Worm (Caenorhabditis elegans): ENCODE results near the gene pam-1.

Gene pam-1

ce11 chrIV:7520841-7521240, 29.8 kb downstream of the pam-1 start:
- TF ChIP-seq cnd-1 (tag; optimal IDR thresholded peaks at IDR 0.05) (no peak), blmp-1 (tag; optimal IDR thresholded peaks at IDR 0.05) (no peak), ceh-43 (GFP tag; optimal IDR thresholded peaks at IDR 0.05) (no peak), nhr-28 (tag; optimal IDR thresholded peaks at IDR 0.05) (no peak), ham-2 (GFP tag; optimal IDR thresholded peaks at IDR 0.05) (no peak), lin-13 (tag; optimal IDR thresholded peaks at IDR 0.05) (no peak), unc-39 (tag; optimal IDR thresholded peaks at IDR 0.05) (no peak), nhr-76 (tag; optimal IDR thresholded peaks at IDR 0.05) (no peak), drap-1 (GFP tag; optimal IDR thresholded peaks at IDR 0.05) (no peak), tbx-8 (GFP tag; optimal IDR thresholded peaks at IDR 0.05) (no peak), mab-5 (tag; optimal IDR thresholded peaks at IDR 0.05) (no peak), sptf-1 (tag; optimal IDR thresholded peaks at IDR 0.05) (no peak), unc-120 (tag; optimal IDR thresholded peaks at IDR 0.05; ENCODE audit: poor library complexity, severe bottlenecking) (no peak), mls-2 (tag; optimal IDR thresholded peaks at IDR 0.05) (no peak), hlh-1 (tag; optimal IDR thresholded peaks at IDR 0.05) (no peak), ztf-11 (tag; optimal IDR thresholded peaks at IDR 0.05) (no peak)

ce11 chrIV:7520258-7520657, 30.4 kb downstream of the pam-1 start:
- TF ChIP-seq sem-2 (GFP tag; optimal IDR thresholded peaks at IDR 0.05), result no peak
- no peak for TF ChIP-seq bed-3 (GFP tag; optimal IDR thresholded peaks at IDR 0.05)
- TF ChIP-seq nhr-2 (tag; optimal IDR thresholded peaks at IDR 0.05), result no peak
- no peak for TF ChIP-seq lin-13 (tag; optimal IDR thresholded peaks at IDR 0.05)
- TF ChIP-seq elt-1 (tag; optimal IDR thresholded peaks at IDR 0.05; ENCODE audit: borderline replicate concordance, insufficient read depth), result no peak
- no peak for TF ChIP-seq cnd-1 (tag; optimal IDR thresholded peaks at IDR 0.05)
- TF ChIP-seq blmp-1 (tag; optimal IDR thresholded peaks at IDR 0.05), result no peak
- no peak for TF ChIP-seq ceh-39 (tag; optimal IDR thresholded peaks at IDR 0.05)

- TF ChIP-seq cnd-1 (tag; optimal IDR thresholded peaks at IDR 0.05), result no peak
- TF ChIP-seq ces-1 (GFP tag; optimal IDR thresholded peaks at IDR 0.05), result no peak
- no peak for TF ChIP-seq snpc-4 (tag; optimal IDR thresholded peaks at IDR 0.05)
- no peak for TF ChIP-seq hlh-1 (tag; optimal IDR thresholded peaks at IDR 0.05)
- no peak for TF ChIP-seq pha-4 (tag; optimal IDR thresholded peaks at IDR 0.05)
- TF ChIP-seq ham-2 (GFP tag; optimal IDR thresholded peaks at IDR 0.05), result no peak
- TF ChIP-seq lin-13 (tag; optimal IDR thresholded peaks at IDR 0.05), result no peak
- no peak for TF ChIP-seq nhr-2 (tag; optimal IDR thresholded peaks at IDR 0.05)
- no peak for TF ChIP-seq nhr-28 (tag; optimal IDR thresholded peaks at IDR 0.05)
- no peak for TF ChIP-seq blmp-1 (tag; optimal IDR thresholded peaks at IDR 0.05)
These were observed 34.4 kb downstream of the pam-1 start, which contains the start of the genes R05G6.9 and R05G6.3 for ce11 chrIV:7516167-7516566. TSS of gene R05G6.9 (minus strand) at chrIV:7516267. TSS of gene R05G6.3 (plus strand) at chrIV:7516552.

ce11 chrIV:7512617-7513233, 37.9 kb downstream of the pam-1 start, which contains the start of the genes plc-4 and R05G6.4:
TSS of gene plc-4 (minus strand) at chrIV:7512667.
TSS of gene R05G6.4 (plus strand) at chrIV:7513233.
- TF ChIP-seq lsy-2 (tag; optimal IDR thresholded peaks at IDR 0.05) (peak; percentile 18), drap-1 (GFP tag; optimal IDR thresholded peaks at IDR 0.05) (no peak), cnd-1 (tag; optimal IDR thresholded peaks at IDR 0.05) (no peak), ces-1 (GFP tag; optimal IDR thresholded peaks at IDR 0.05) (peak; percentile 23)

ce11 chrIV:7510829-7511228, 39.8 kb downstream of the pam-1 start:
- TF ChIP-seq lin-32 (GFP tag; optimal IDR thresholded peaks at IDR 0.05) (no peak), sem-2 (GFP tag; optimal IDR thresholded peaks at IDR 0.05) (no peak), mab-5 (tag; optimal IDR thresholded peaks at IDR 0.05) (no peak), unc-39 (tag; optimal IDR thresholded peaks at IDR 0.05) (no peak), nhr-2 (tag; optimal IDR thresholded peaks at IDR 0.05) (no peak), mep-1 (tag; optimal IDR thresholded peaks at IDR 0.05) (no peak), unc-120 (tag; optimal IDR thresholded peaks at IDR 0.05; ENCODE audit: poor library complexity, severe bottlenecking) (no peak), ham-2 (GFP tag; optimal IDR thresholded peaks at IDR 0.05) (no peak), mls-2 (tag; optimal IDR thresholded peaks at IDR 0.05) (no peak), nhr-237 (tag; optimal IDR thresholded peaks at IDR 0.05) (no peak), unc-62 (GFP tag; optimal IDR thresholded peaks at IDR 0.05) (no peak), pha-4 (tag; optimal IDR thresholded peaks at IDR 0.05) (no peak), lin-13 (tag; optimal IDR thresholded peaks at IDR 0.05) (no peak), nhr-28 (tag; optimal IDR thresholded peaks at IDR 0.05) (no peak), ces-1 (GFP tag; optimal IDR thresholded peaks at IDR 0.05) (no peak)
